Worm (Caenorhabditis elegans) whole organism, late embryonic: ENCODE data around the gene B0334.13.

Experiments
- C08G9.2 ChIP-seq: sonication (generic microtip); optimal IDR thresholded peaks from 2 replicates; lab custom pipeline; 2016; ENCODE audit warnings: mild to moderate bottlenecking, missing genetic modification characterization, moderate library complexity, missing compliant biosample characterization
- F13H6.1 ChIP-seq: sonication (generic microtip); optimal IDR thresholded peaks from 2 replicates; lab custom pipeline; 2016; ENCODE audit warnings: missing genetic modification characterization, missing compliant biosample characterization
- K02D7.2 ChIP-seq: sonication (generic microtip); optimal IDR thresholded peaks from 2 replicates; lab custom pipeline; 2017; ENCODE audit warnings: mild to moderate bottlenecking, missing genetic modification characterization, missing compliant biosample characterization
- K09A11.1 ChIP-seq: sonication (generic microtip); optimal IDR thresholded peaks from 2 replicates; lab custom pipeline; 2017; ENCODE audit warnings: antibody characterized with exemption, mild to moderate bottlenecking, missing genetic modification characterization, missing compliant biosample characterization; ENCODE audit not compliant: insufficient read depth
- Y22D7AL.16 ChIP-seq: sonication (generic microtip); optimal IDR thresholded peaks from 2 replicates; lab custom pipeline; 2016; ENCODE audit warnings: missing genetic modification characterization, missing compliant biosample characterization
- ahr-1 ChIP-seq: sonication (generic microtip); optimal IDR thresholded peaks from 2 replicates; lab custom pipeline; 2016; ENCODE audit warnings: missing genetic modification characterization, missing compliant biosample characterization
- ceh-14 ChIP-seq: sonication (generic microtip); optimal IDR thresholded peaks from 2 replicates; lab custom pipeline; 2016; ENCODE audit warnings: missing genotype, missing genetic modification characterization, missing compliant biosample characterization
- ceh-18 ChIP-seq: sonication (generic microtip); optimal IDR thresholded peaks from 2 replicates; lab custom pipeline; 2016; ENCODE audit warnings: missing genetic modification characterization, missing compliant biosample characterization
- ceh-2 ChIP-seq: sonication (generic microtip); optimal IDR thresholded peaks from 2 replicates; lab custom pipeline; 2016; ENCODE audit warnings: missing genotype, missing genetic modification characterization, missing compliant biosample characterization
- ceh-31 ChIP-seq: sonication (generic microtip); optimal IDR thresholded peaks from 2 replicates; lab custom pipeline; 2016; ENCODE audit warnings: missing genetic modification characterization, missing compliant biosample characterization
- ceh-34 ChIP-seq: sonication (generic microtip); optimal IDR thresholded peaks from 2 replicates; lab custom pipeline; 2016; ENCODE audit warnings: mild to moderate bottlenecking, missing genetic modification characterization, missing compliant biosample characterization
- ceh-45 ChIP-seq: fragments of 200-800 bp; sonication (Bioruptor generic); IDR thresholded peaks from 2 replicates; pipeline ENCODE4 v1.3.6; 2022; ENCODE audit warnings: missing genetic modification reagents, missing genetic modification characterization, missing compliant biosample characterization
- ceh-48 ChIP-seq: sonication (generic microtip); optimal IDR thresholded peaks from 2 replicates; lab custom pipeline; 2016; ENCODE audit warnings: missing genetic modification characterization, inconsistent platforms, missing compliant biosample characterization
- ceh-6 ChIP-seq: fragments of 200-800 bp; sonication (Bioruptor generic); optimal IDR thresholded peaks from 2 replicates; lab custom pipeline; 2018; ENCODE audit warnings: mild to moderate bottlenecking, missing genetic modification characterization, missing compliant biosample characterization
- che-1 ChIP-seq: sonication (generic microtip); optimal IDR thresholded peaks from 2 replicates; lab custom pipeline; 2016; ENCODE audit warnings: mild to moderate bottlenecking, missing genetic modification characterization, missing compliant biosample characterization
- dmd-4 ChIP-seq: sonication (generic microtip); optimal IDR thresholded peaks from 2 replicates; lab custom pipeline; 2016; ENCODE audit warnings: borderline replicate concordance, missing genetic modification characterization, missing compliant biosample characterization
- elt-2 ChIP-seq: sonication (generic microtip); optimal IDR thresholded peaks from 2 replicates; lab custom pipeline; 2016; ENCODE audit warnings: missing genetic modification reagents, missing genetic modification characterization, missing compliant biosample characterization
- fax-1 ChIP-seq: sonication (generic microtip); optimal IDR thresholded peaks from 2 replicates; lab custom pipeline; 2016; ENCODE audit warnings: missing genotype, missing genetic modification characterization, missing compliant biosample characterization
- gmeb-2 ChIP-seq: sonication (generic microtip); optimal IDR thresholded peaks from 2 replicates; lab custom pipeline; 2016; ENCODE audit warnings: missing genetic modification characterization, inconsistent platforms, missing compliant biosample characterization
- hlh-13 ChIP-seq: fragments of 200-800 bp; sonication (Bioruptor generic); optimal IDR thresholded peaks from 2 replicates; lab custom pipeline; 2018; ENCODE audit warnings: mild to moderate bottlenecking, missing genetic modification characterization, missing compliant biosample characterization
- hlh-8 ChIP-seq: sonication (generic microtip); optimal IDR thresholded peaks from 2 replicates; lab custom pipeline; 2016; ENCODE audit warnings: missing genotype, missing genetic modification characterization, missing compliant biosample characterization
- lim-6 ChIP-seq: sonication (generic microtip); optimal IDR thresholded peaks from 2 replicates; lab custom pipeline; 2016; ENCODE audit warnings: missing genetic modification characterization, missing compliant biosample characterization
- lin-11 ChIP-seq: fragments of 200-800 bp; sonication (Bioruptor generic); optimal IDR thresholded peaks from 2 replicates; lab custom pipeline; 2018; ENCODE audit warnings: mild to moderate bottlenecking, missing genetic modification characterization, missing compliant biosample characterization
- madf-2 ChIP-seq: sonication (generic microtip); optimal IDR thresholded peaks from 2 replicates; lab custom pipeline; 2017; ENCODE audit warnings: missing genetic modification characterization, missing compliant biosample characterization
- nfya-1 ChIP-seq: sonication (generic microtip); optimal IDR thresholded peaks from 2 replicates; lab custom pipeline; 2017; ENCODE audit warnings: missing genetic modification characterization, mild to moderate bottlenecking, missing compliant biosample characterization, antibody characterized with exemption, moderate library complexity
- npax-4 ChIP-seq: sonication (generic microtip); optimal IDR thresholded peaks from 2 replicates; lab custom pipeline; 2016; ENCODE audit warnings: missing genetic modification characterization, missing compliant biosample characterization
- odd-2 ChIP-seq: sonication (generic microtip); optimal IDR thresholded peaks from 2 replicates; lab custom pipeline; 2017; ENCODE audit warnings: antibody characterized with exemption, mild to moderate bottlenecking, missing genetic modification characterization, missing compliant biosample characterization
- pag-3 ChIP-seq: sonication (generic microtip); optimal IDR thresholded peaks from 2 replicates; lab custom pipeline; 2016; ENCODE audit warnings: missing compliant biosample characterization, missing genetic modification characterization, borderline replicate concordance
- pat-9 ChIP-seq: fragments of 200-800 bp; sonication (Bioruptor generic); optimal IDR thresholded peaks from 2 replicates; lab custom pipeline; 2018; ENCODE audit warnings: mild to moderate bottlenecking, missing genetic modification characterization, moderate library complexity, missing compliant biosample characterization
- pax-1 ChIP-seq: fragments of 150-350 bp; optimal IDR thresholded peaks from 2 replicates; lab custom pipeline; 2014; ENCODE audit warnings: missing biosample characterization, missing genetic modification characterization
- pha-2 ChIP-seq: sonication (generic microtip); optimal IDR thresholded peaks from 2 replicates; lab custom pipeline; 2017; ENCODE audit warnings: mild to moderate bottlenecking, missing genetic modification characterization, missing compliant biosample characterization
- pqm-1 ChIP-seq: sonication (generic microtip); optimal IDR thresholded peaks from 2 replicates; lab custom pipeline; 2016; ENCODE audit warnings: missing genetic modification characterization, missing compliant biosample characterization
- ref-2 ChIP-seq: sonication (generic microtip); optimal IDR thresholded peaks from 2 replicates; lab custom pipeline; 2016; ENCODE audit warnings: missing genetic modification characterization, missing compliant biosample characterization
- sox-4 ChIP-seq: sonication (generic microtip); optimal IDR thresholded peaks from 2 replicates; lab custom pipeline; 2017; ENCODE audit warnings: mild to moderate bottlenecking, missing genetic modification characterization, inconsistent platforms, missing compliant biosample characterization
- syd-9 ChIP-seq: sonication (generic microtip); optimal IDR thresholded peaks from 2 replicates; lab custom pipeline; 2016; ENCODE audit warnings: mild to moderate bottlenecking, missing genetic modification characterization, moderate library complexity, missing compliant biosample characterization
- tbx-7 ChIP-seq: sonication (generic microtip); optimal IDR thresholded peaks from 2 replicates; lab custom pipeline; 2016; ENCODE audit warnings: missing genotype, missing genetic modification characterization, missing compliant biosample characterization
- ttx-3 ChIP-seq: sonication (generic microtip); optimal IDR thresholded peaks from 2 replicates; lab custom pipeline; 2016; ENCODE audit warnings: missing genetic modification reagents, missing genetic modification characterization, missing compliant biosample characterization
- unc-3 ChIP-seq, 2 experiments: fragments of 200-800 bp in 1 of 2; sonication (Bioruptor generic) in 1 of 2; sonication (generic microtip) in 1 of 2; conservative IDR thresholded peaks in 1 of 2; optimal IDR thresholded peaks in 1 of 2; 2 replicates each; pipeline versions ENCODE4 v1.3.6 to Lab custom; 2016 to 2022; ENCODE audit warnings: missing compliant biosample characterization in 2 of 2, missing genetic modification characterization in 2 of 2, missing genetic modification reagents in 1 of 2
- unc-42 ChIP-seq: sonication (generic microtip); optimal IDR thresholded peaks from 2 replicates; lab custom pipeline; 2016; ENCODE audit warnings: missing genotype, missing genetic modification characterization, missing compliant biosample characterization
- unc-86 ChIP-seq: sonication (generic microtip); optimal IDR thresholded peaks from 2 replicates; lab custom pipeline; 2016; ENCODE audit warnings: missing genetic modification characterization, missing compliant biosample characterization
- zip-5 ChIP-seq: sonication (generic microtip); optimal IDR thresholded peaks from 2 replicates; lab custom pipeline; 2016; ENCODE audit warnings: missing genetic modification characterization, missing compliant biosample characterization
- ztf-16 ChIP-seq: sonication (generic microtip); optimal IDR thresholded peaks from 2 replicates; lab custom pipeline; 2017; ENCODE audit warnings: missing genetic modification characterization, missing compliant biosample characterization

The B0334.13 gene

DNA sequence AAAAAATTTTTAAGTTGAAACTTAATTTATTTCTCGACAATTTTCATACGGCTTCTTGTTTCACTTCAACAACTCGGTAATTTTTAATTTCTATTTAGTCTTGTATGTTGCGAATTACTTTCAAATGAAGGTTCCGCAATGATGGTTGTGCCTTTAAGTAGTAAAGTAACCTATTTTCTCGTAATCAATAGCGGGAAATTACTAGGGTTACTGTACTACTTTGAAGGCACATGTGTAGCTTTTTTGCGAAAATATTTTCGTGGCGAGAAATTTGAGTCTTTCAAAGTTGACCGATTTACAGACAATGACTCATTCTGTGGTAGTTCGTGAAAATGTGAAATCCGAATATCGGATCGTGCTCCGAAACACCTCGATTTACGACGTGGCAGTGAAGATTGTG, 30.1 kb downstream of the B0334.13 start, which contains the start of gene B0334.10:
Gene B0334.10 (plus strand): TSS at position 301 of the 400 bp plus-strand sequence.
- TF ChIP-seq C08G9.2 (tag; lab: Kevin White, UChicago) (no peak), unc-42 (no peak), syd-9 (tag; lab: Kevin White, UChicago) (no peak), ceh-34 (tag; lab: Kevin White, UChicago) (no peak), sox-4 (tag; lab: Kevin White, UChicago) (no peak), K02D7.2 (tag; lab: Kevin White, UChicago) (no peak), lim-6 (tag; lab: Kevin White, UChicago) (no peak), npax-4 (tag; lab: Kevin White, UChicago) (no peak), pag-3 (no peak), elt-2 (no peak), tbx-7 (tag; lab: Kevin White, UChicago) (no peak), pax-1 (no peak), pat-9 (no peak), ceh-48 (no peak), che-1 (no peak)

DNA sequence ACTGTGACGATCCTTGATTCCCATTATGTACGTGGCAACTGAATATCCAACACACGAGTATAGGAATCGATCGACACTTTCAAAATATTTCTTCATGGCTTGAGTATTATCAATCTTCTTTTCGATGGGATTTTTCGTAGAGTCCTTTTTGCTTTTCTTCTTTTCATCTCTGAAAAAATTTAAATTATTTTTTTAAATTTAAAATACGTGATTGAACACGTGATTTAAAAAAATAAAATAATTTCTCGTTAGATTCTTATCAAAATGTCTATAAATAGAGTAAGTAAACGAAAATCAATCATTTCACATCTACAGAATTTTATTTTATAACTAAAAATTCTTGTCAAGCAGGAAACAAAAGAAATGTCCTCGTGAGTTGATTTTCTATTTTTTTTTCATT, 33.2 kb downstream of the B0334.13 start, which contains the start of gene Y62F5A.10:
Gene Y62F5A.10 (plus strand): TSS at position 301 of the 400 bp plus-strand sequence.
- TF ChIP-seq ceh-48: no peak
- no peak for TF ChIP-seq pqm-1 (tag; lab: Kevin White, UChicago)
- TF ChIP-seq ceh-45 (GFP tag; lab: Robert Waterston, UW): no peak
- no peak for TF ChIP-seq sox-4 (tag; lab: Kevin White, UChicago)
- TF ChIP-seq odd-2 (tag; lab: Kevin White, UChicago): no peak
- TF ChIP-seq lin-11 (tag; lab: Kevin White, UChicago): no peak
- TF ChIP-seq K09A11.1 (tag; lab: Kevin White, UChicago): no peak
- no peak for TF ChIP-seq Y22D7AL.16 (tag; lab: Kevin White, UChicago)
- no peak for TF ChIP-seq pha-2 (tag; lab: Kevin White, UChicago)
- TF ChIP-seq, all 69 proteins: peak for 0

DNA sequence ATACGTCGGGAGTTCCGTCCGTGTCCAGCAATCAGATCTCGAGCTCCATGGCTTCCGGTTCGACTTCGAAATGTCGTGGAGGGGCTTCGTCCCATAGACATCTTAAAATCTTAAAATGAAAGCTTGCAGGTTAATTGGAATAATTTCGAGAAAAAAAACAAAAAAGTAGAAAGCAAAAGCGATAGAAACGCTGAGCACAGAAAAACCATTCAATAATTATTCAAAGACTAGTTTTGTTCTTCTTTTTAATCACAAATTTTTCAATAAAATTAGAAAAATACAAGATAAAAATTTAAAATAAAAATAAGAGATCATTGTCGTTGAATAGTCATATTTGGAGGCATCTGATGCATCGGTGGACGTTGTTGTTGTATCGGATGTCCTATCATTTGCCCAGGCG, 38.9 kb downstream of the B0334.13 start, which contains the start of gene age-1:
Gene age-1 (minus strand): TSS at position 101 of the 400 bp plus-strand sequence.
- no peak for TF ChIP-seq ref-2 (tag; lab: Kevin White, UChicago)
- TF ChIP-seq gmeb-2 (tag; lab: Kevin White, UChicago): no peak
- no peak for TF ChIP-seq madf-2
- no peak for TF ChIP-seq ceh-31
- no peak for TF ChIP-seq nfya-1 (tag; lab: Kevin White, UChicago)
- TF ChIP-seq, all 69 proteins: peak for 0

DNA sequence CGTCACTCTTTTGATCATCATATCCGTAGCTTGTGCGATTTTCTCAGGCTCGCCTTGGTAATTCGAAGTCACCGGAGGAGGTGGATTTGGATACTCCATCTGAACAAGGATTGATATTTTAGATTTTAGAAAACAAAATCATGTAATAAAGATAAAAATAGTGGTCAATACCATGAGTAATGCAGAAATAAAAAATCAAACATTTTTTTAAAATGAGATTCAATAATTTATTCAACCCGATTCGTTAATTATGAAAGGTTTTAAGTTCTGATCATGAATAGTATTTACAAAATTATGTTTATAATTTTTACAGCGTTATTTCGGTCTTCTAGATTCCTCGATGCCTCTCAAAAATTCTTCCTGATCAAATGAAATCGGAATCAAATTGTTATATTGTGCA, 45.6 kb downstream of the B0334.13 start, which contains the start of gene mdt-8:
Gene mdt-8 (minus strand): TSS at position 101 of the 400 bp plus-strand sequence.
- no peak for TF ChIP-seq ceh-2 (tag; lab: Kevin White, UChicago)
- TF ChIP-seq, all 69 proteins: peak for 0

DNA sequence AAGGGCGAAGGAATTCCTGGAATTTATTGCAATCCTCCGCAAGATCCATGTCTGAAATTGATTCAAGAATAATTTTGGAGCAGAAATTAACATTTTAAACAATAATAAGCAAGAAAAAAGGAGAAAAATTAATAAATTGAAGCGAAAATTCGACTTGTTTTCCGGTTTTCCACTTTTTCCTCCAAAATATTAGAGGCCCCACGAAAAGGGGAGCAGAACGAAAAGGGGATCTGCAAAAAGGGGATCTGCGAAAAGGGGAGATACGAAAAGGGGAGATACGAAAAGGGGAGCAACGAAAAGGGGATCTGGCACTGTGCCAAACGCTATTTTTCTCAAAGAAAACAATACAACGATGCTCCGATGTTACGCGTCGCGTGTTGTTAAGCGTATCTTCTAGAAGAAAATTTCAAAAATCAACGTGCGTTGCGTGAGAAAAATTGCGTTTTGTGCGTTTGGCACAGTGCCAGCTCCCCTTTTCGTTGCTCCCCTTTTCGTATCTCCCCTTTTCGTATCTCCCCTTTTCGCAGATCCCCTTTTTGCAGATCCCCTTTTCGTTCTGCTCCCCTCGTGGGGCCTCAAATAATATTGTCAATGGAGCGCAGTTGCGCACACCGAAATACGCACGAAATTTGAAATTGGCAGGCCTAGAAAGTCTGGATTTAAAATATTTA, 46.5 kb downstream of the B0334.13 start, which contains the start of gene Y62F5A.12:
Gene Y62F5A.12 (minus strand): TSS at position 51 of the 671 bp plus-strand sequence.
- TF ChIP-seq pqm-1 (tag; lab: Kevin White, UChicago) (peak; percentile 89), unc-86 (tag; lab: Kevin White, UChicago) (peak; percentile 79), elt-2 (peak; percentile 79), F13H6.1 (tag; lab: Kevin White, UChicago) (peak; percentile 96), pha-2 (tag; lab: Kevin White, UChicago) (peak; percentile 49), ceh-14 (tag; lab: Kevin White, UChicago) (peak; percentile 98), ceh-18 (tag; lab: Kevin White, UChicago) (peak; percentile 89), madf-2 (peak; percentile 52), zip-5 (tag; lab: Kevin White, UChicago) (peak; percentile 92), ceh-31 (peak; percentile 100), ceh-6 (GFP tag; lab: Kevin White, UChicago) (peak; percentile 45), lin-11 (tag; lab: Kevin White, UChicago) (peak; percentile 22), ttx-3 (peak; percentile 30), hlh-8 (tag; lab: Kevin White, UChicago) (peak; percentile 89), ahr-1 (tag; lab: Kevin White, UChicago) (peak; percentile 78), ztf-16 (tag; lab: Kevin White, UChicago) (peak; percentile 78), dmd-4 (tag; lab: Kevin White, UChicago) (peak; percentile 94), K02D7.2 (tag; lab: Kevin White, UChicago) (peak; percentile 18), fax-1 (peak; percentile 94), tbx-7 (tag; lab: Kevin White, UChicago) (peak; percentile 92), unc-3 (GFP tag; conservative IDR thresholded peaks at IDR 0.05; lab: Robert Waterston, UW) (peak; percentile 83), unc-3 (tag; optimal IDR thresholded peaks at IDR 0.05; lab: Kevin White, UChicago) (peak; percentile 66), hlh-13 (peak; percentile 72), lim-6 (tag; lab: Kevin White, UChicago) (peak; percentile 98)
